Worm (Caenorhabditis elegans): Measurements from ENCODE around the gene C25F9.8.

ce11 chrV:19390029-19390428 lies 4.8 kb upstream of the C25F9.8 start, which contains the start of gene slcr-46.2:
- TF ChIP-seq ztf-29 (GFP tag; IDR thresholded peaks at IDR 0.05) (no peak), med-1 (GFP tag; optimal IDR thresholded peaks at IDR 0.05; ENCODE audit: insufficient read depth) (no peak), ztf-23 (GFP tag; IDR thresholded peaks at IDR 0.05) (no peak), flt-1 (GFP tag; IDR thresholded peaks at IDR 0.05) (no peak), T22C8.4 (GFP tag; IDR thresholded peaks at IDR 0.05) (no peak)

Measured in whole organism, midembryonic.